Worm (Caenorhabditis elegans) whole organism, L4 larva: ENCODE data around the gene sri-20.

Source experiments
- lin-13 ChIP-seq: fragments of 150-350 bp; optimal IDR thresholded peaks from 2 replicates; lab custom pipeline; 2014; ENCODE audit warnings: missing biosample characterization, missing genetic modification reagents, missing genetic modification characterization
- ztf-7 ChIP-seq: fragments of 150-350 bp; optimal IDR thresholded peaks from 2 replicates; lab custom pipeline; 2014; ENCODE audit warnings: missing biosample characterization, missing genetic modification characterization

DNA sequence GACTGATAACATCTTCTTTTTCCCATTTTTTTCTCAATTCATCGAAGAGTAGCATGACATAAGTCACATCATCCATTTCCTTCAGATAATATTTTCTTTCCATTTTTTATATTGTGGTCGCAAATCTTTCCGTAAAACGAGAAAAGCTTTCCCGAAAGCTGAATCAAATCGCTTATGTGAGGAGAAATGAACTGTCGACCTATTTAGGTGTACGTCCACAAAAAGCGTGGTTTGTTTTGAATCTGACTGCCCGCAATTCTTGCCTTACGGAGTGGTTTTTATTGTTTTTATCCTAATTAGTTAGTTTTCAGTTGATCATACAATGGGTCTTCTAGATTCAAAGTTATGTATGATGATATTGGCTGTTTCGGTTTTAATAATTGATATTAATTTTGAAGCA lies 10.1 kb upstream of the sri-20 start, which contains the start of gene ttll-15:
- no peak for TF ChIP-seq ztf-7
- no peak for TF ChIP-seq lin-13
